Fruit fly (Drosophila melanogaster): ENCODE measurements around the gene Ube4A.

Ube4A gene

dm6 chr2L:6648163-6648628 lies 10.1 kb upstream of the Ube4A start (continued):
- TF ChIP-seq z (GFP tag; IDR thresholded peaks at IDR 0.05) (no peak), ems (GFP tag; optimal IDR thresholded peaks at IDR 0.05) (peak; percentile 88), CG17829 (tag; optimal IDR thresholded peaks at IDR 0.05) (peak; percentile 96), Atf-2 (GFP tag; optimal IDR thresholded peaks at IDR 0.05) (peak; percentile 87), CG18599 (GFP tag; optimal IDR thresholded peaks at IDR 0.05) (peak; percentile 97), bbx (GFP tag; IDR thresholded peaks at IDR 0.05; ENCODE audit: partially characterized antibody) (no peak), CG1647 (GFP tag; optimal IDR thresholded peaks at IDR 0.05) (peak; percentile 87), CG8478 (optimal IDR thresholded peaks at IDR 0.05) (no peak), CG11560 (tag; IDR thresholded peaks at IDR 0.05) (peak; percentile 79), MTF-1 (GFP tag; optimal IDR thresholded peaks at IDR 0.05; ENCODE audit: borderline replicate concordance) (peak; percentile 82), Ptx1 (GFP tag; IDR thresholded peaks at IDR 0.05) (peak; percentile 94), lmd (GFP tag; IDR thresholded peaks at IDR 0.05) (peak; percentile 92), CG34376 (GFP tag; optimal IDR thresholded peaks at IDR 0.05) (peak; percentile 95), CG31224 (GFP tag; IDR thresholded peaks at IDR 0.05) (peak; percentile 88), CG7372 (GFP tag; IDR thresholded peaks at IDR 0.05) (peak; percentile 91), Lhr (GFP tag; optimal IDR thresholded peaks at IDR 0.05) (peak; percentile 83), CG17612 (GFP tag; IDR thresholded peaks at IDR 0.05) (peak; percentile 85), CG15269 (tag; optimal IDR thresholded peaks at IDR 0.05) (peak; percentile 96), sc (optimal IDR thresholded peaks at IDR 0.05) (no peak), sc (GFP tag; optimal IDR thresholded peaks at IDR 0.05) (peak; percentile 88), CG15514 (GFP tag; optimal IDR thresholded peaks at IDR 0.05) (peak; percentile 90), danr (GFP tag; IDR thresholded peaks at IDR 0.05) (peak; percentile 85), Dref (GFP tag; IDR thresholded peaks at IDR 0.05) (no peak), NK7.1 (GFP tag; optimal IDR thresholded peaks at IDR 0.05) (peak; percentile 70), Xrp1 (GFP tag; IDR thresholded peaks at IDR 0.05) (peak; percentile 95), Hmx (GFP tag; optimal IDR thresholded peaks at IDR 0.05) (peak; percentile 86), cas (GFP tag; IDR thresholded peaks at IDR 0.05) (peak; percentile 86), chif (GFP tag; optimal IDR thresholded peaks at IDR 0.05) (peak; percentile 89), pros (GFP tag; optimal IDR thresholded peaks at IDR 0.05) (peak; percentile 33), slbo (GFP tag; IDR thresholded peaks at IDR 0.05) (peak; percentile 95), Mes4 (GFP tag; optimal IDR thresholded peaks at IDR 0.05) (peak; percentile 84), CG10147 (GFP tag; optimal IDR thresholded peaks at IDR 0.05) (peak; percentile 96), Mad (GFP tag; optimal IDR thresholded peaks at IDR 0.05) (peak; percentile 95), CG6254 (GFP tag; optimal IDR thresholded peaks at IDR 0.05) (peak; percentile 87), mam (GFP tag; optimal IDR thresholded peaks at IDR 0.05) (peak; percentile 93), CG12744 (GFP tag; optimal IDR thresholded peaks at IDR 0.05) (peak; percentile 92), lov (optimal IDR thresholded peaks at IDR 0.05) (no peak), lov (GFP tag; IDR thresholded peaks at IDR 0.05) (peak; percentile 86), CG16815 (GFP tag; optimal IDR thresholded peaks at IDR 0.05) (peak; percentile 92), Lim3 (GFP tag; IDR thresholded peaks at IDR 0.05) (peak; percentile 82), amos (GFP tag; IDR thresholded peaks at IDR 0.05; ENCODE audit: partially characterized antibody) (no peak; the same call in 1 of the 2 replicates), gcm2 (GFP tag; optimal IDR thresholded peaks at IDR 0.05) (peak; percentile 80), tin (GFP tag; optimal IDR thresholded peaks at IDR 0.05) (peak; percentile 96), C15 (GFP tag; IDR thresholded peaks at IDR 0.05) (peak; percentile 78; the same call in 2 of the 3 replicates), nom (GFP tag; optimal IDR thresholded peaks at IDR 0.05) (peak; percentile 71), sisA (GFP tag; IDR thresholded peaks at IDR 0.05) (peak; percentile 88), wor (GFP tag; IDR thresholded peaks at IDR 0.05) (peak; percentile 88), Dll (GFP tag; IDR thresholded peaks at IDR 0.05; ENCODE audit: partially characterized antibody) (no peak; the same call in 3 of the 4 replicates), CG3163 (GFP tag; optimal IDR thresholded peaks at IDR 0.05) (peak; percentile 92), NfI (GFP tag; optimal IDR thresholded peaks at IDR 0.05) (peak; percentile 96), CG14965 (GFP tag; optimal IDR thresholded peaks at IDR 0.05; ENCODE audit: borderline replicate concordance) (peak; percentile 57), CG3847 (GFP tag; IDR thresholded peaks at IDR 0.05) (peak; percentile 94)
